Comparison of ENCODE assay signal across 1 fruit fly cellular context in the genomic region with DNA sequence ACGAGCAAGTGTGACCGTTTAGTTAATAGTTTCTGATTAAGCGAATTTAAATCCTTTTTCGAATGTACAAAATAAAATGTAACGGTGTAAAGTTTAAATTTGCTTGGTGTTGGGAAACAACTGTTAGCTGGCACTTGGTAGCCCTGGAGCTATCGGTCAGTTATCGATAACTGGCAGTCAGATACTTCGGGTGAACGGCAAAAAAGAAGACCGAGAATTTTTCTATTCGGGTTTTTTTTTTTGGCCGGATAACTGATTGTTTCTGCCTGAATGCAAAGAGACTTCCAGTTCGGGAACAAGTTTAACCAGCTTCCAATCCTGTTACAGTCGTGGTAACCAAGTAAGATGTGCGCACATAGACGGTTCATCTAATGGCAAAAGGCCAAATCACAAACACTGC.
TF ChIP-seq lines count a peak whose summit lies in the region.

A gene (plus strand): TSS at position 169 of the 400 bp plus-strand sequence.

TF ChIP-seq in whole organism, embryonic, 481 proteins besides CTCF, POLR2A, EP300 and RAD21 (continued from another document):
- peak; percentile 80 for TF ChIP-seq CG4617 (GFP tag; optimal IDR thresholded peaks at IDR 0.05; lab: Kevin White, UChicago; ENCODE audit: borderline replicate concordance)
- TF ChIP-seq CG4282 (GFP tag; optimal IDR thresholded peaks at IDR 0.05; lab: Kevin White, UChicago), result no peak
- no peak; the same call in 1 of the 2 replicates for TF ChIP-seq onecut (GFP tag; IDR thresholded peaks at IDR 0.05; lab: Robert Waterston, UW)
- TF ChIP-seq CG7928 (GFP tag; optimal IDR thresholded peaks at IDR 0.05; lab: Kevin White, UChicago), result peak; percentile 90
- no peak for TF ChIP-seq CG8478 (optimal IDR thresholded peaks at IDR 0.05; lab: Kevin White, UChicago)
- TF ChIP-seq Doc3 (GFP tag; IDR thresholded peaks at IDR 0.05; lab: Robert Waterston, UW; ENCODE audit: partially characterized antibody), result peak; percentile 40; the same call in 1 of the 3 replicates
- no peak for TF ChIP-seq Hmx (GFP tag; optimal IDR thresholded peaks at IDR 0.05; lab: Kevin White, UChicago)
- no peak for TF ChIP-seq CG31388 (GFP tag; optimal IDR thresholded peaks at IDR 0.05; lab: Kevin White, UChicago)
- TF ChIP-seq CG42726 (GFP tag; IDR thresholded peaks at IDR 0.05; lab: Robert Waterston, UW; ENCODE audit: partially characterized antibody), result no peak
- peak; percentile 14 for TF ChIP-seq CG9797 (GFP tag; optimal IDR thresholded peaks at IDR 0.05; lab: Kevin White, UChicago)
- no peak for TF ChIP-seq sqz (GFP tag; optimal IDR thresholded peaks at IDR 0.05; lab: Kevin White, UChicago)
- TF ChIP-seq Ptx1 (GFP tag; IDR thresholded peaks at IDR 0.05; lab: Robert Waterston, UW), result no peak
- peak; percentile 77; the same call in 1 of the 4 replicates for TF ChIP-seq chinmo (GFP tag; IDR thresholded peaks at IDR 0.05; lab: Robert Waterston, UW; ENCODE audit: partially characterized antibody)
- TF ChIP-seq seq (GFP tag; IDR thresholded peaks at IDR 0.05; lab: Robert Waterston, UW), result no peak
- TF ChIP-seq disco-r (GFP tag; optimal IDR thresholded peaks at IDR 0.05; lab: Kevin White, UChicago), result no peak
- TF ChIP-seq CG2678 (tag; optimal IDR thresholded peaks at IDR 0.05; lab: Kevin White, UChicago), result no peak
- TF ChIP-seq HLH4C (GFP tag; IDR thresholded peaks at IDR 0.05; lab: Robert Waterston, UW; ENCODE audit: partially characterized antibody), result peak; percentile 66
- peak; percentile 74 for TF ChIP-seq Sry-δ (GFP tag; optimal IDR thresholded peaks at IDR 0.05; lab: Kevin White, UChicago)
- TF ChIP-seq z (GFP tag; IDR thresholded peaks at IDR 0.05; lab: Robert Waterston, UW), result no peak
- TF ChIP-seq CG18764 (GFP tag; optimal IDR thresholded peaks at IDR 0.05; lab: Kevin White, UChicago), result no peak
- peak; percentile 18 for TF ChIP-seq CG33213 (GFP tag; optimal IDR thresholded peaks at IDR 0.05; lab: Kevin White, UChicago)
- no peak for TF ChIP-seq D (optimal IDR thresholded peaks at IDR 0.05; lab: Kevin White, UChicago)
- no peak for TF ChIP-seq D (GFP tag; optimal IDR thresholded peaks at IDR 0.05; lab: Kevin White, UChicago)
- no peak for TF ChIP-seq PHDP (tag; optimal IDR thresholded peaks at IDR 0.05; lab: Kevin White, UChicago)
- no peak for TF ChIP-seq CG12942 (GFP tag; optimal IDR thresholded peaks at IDR 0.05; lab: Kevin White, UChicago)
- TF ChIP-seq CoRest (tag; optimal IDR thresholded peaks at IDR 0.05; lab: Kevin White, UChicago), result peak; percentile 29
- no peak for TF ChIP-seq p53 (GFP tag; optimal IDR thresholded peaks at IDR 0.05; lab: Kevin White, UChicago)
- no peak for TF ChIP-seq Meics (GFP tag; optimal IDR thresholded peaks at IDR 0.05; lab: Kevin White, UChicago)
- peak; percentile 18 for TF ChIP-seq pho (GFP tag; optimal IDR thresholded peaks at IDR 0.05; lab: Kevin White, UChicago)
- TF ChIP-seq her (GFP tag; optimal IDR thresholded peaks at IDR 0.05; lab: Kevin White, UChicago), result peak; percentile 20
TF ChIP-seq in whole organism, embryonic: peak in this region for 77.
